Worm (Caenorhabditis elegans): Measurements from ENCODE around the gene EEED8.3.

Gene EEED8.3

ce11 chrII:5395594-5395993 lies 18.5 kb upstream of the EEED8.3 start, which contains the start of gene pink-1:
Gene pink-1, minus strand, starts transcription at chrII:5395694.
- no peak for TF ChIP-seq unc-62 (GFP tag; optimal IDR thresholded peaks at IDR 0.05)

ce11 chrII:5398779-5399178 lies 15.3 kb upstream of the EEED8.3 start, which contains the start of gene fbxl-3:
Gene fbxl-3, minus strand, starts transcription at chrII:5398902.
- TF ChIP-seq unc-62 (GFP tag; optimal IDR thresholded peaks at IDR 0.05), result no peak

ce11 chrII:5399201-5399600 lies 14.9 kb upstream of the EEED8.3 start, which contains the start of gene mog-5:
Gene mog-5, plus strand, starts transcription at chrII:5399538.
- no peak for TF ChIP-seq unc-62 (GFP tag; optimal IDR thresholded peaks at IDR 0.05)

- no peak for TF ChIP-seq unc-62 (GFP tag; optimal IDR thresholded peaks at IDR 0.05)
Observed at ce11 chrII:5407548-5407947, 6.5 kb upstream of the EEED8.3 start, which contains the start of gene clec-141. Gene clec-141, minus strand, starts transcription at chrII:5407648.

DNA sequence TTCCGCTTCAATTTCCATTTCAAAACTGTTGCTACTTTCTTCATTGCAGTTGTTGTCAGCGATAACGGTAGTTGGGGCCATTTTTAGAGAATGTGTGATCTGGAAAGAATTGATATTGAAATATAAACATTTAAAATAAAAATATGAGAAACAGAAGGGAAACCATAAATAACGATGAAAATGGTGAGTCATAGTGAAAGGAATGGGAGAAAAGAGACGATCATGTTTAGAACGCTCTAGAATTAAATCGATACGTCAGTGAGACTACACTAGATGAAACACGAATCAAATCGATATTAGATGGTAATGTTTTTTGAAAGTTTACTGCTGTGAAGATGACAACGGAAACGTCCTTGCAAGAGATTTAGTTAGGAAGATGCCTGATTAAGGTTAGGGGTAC lies 5.2 kb upstream of the EEED8.3 start, which contains the start of the genes EEED8.12 and EEED8.4:
Gene EEED8.12, minus strand, starts transcription at position 101 of the 400 bp plus-strand sequence.
Gene EEED8.4, plus strand, starts transcription at position 396 of the 400 bp plus-strand sequence.
- no peak for TF ChIP-seq unc-62 (GFP tag; optimal IDR thresholded peaks at IDR 0.05)

DNA sequence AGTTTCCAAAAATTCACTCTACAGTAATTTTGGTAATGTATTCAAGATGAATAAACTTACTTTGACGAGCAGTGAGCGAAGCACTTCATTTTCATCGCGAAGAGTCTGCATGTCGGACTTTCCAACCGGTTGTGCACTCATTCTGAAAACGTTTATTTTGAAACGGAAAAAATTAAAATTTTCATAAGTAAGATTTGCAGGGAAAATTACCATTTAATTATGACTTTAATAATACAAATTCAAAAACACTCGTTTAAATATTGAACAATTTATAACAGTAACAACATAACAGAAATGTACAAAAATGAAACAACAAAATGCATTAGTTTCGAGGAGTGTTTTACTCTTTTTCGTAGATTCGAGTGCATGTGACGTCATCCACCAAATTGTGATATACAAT lies 1.6 kb upstream of the EEED8.3 start, which contains the start of the genes EEED8.13 and EEED8.18:
Gene EEED8.13, minus strand, starts transcription at position 101 of the 400 bp plus-strand sequence.
Gene EEED8.18, minus strand, starts transcription at position 144 of the 400 bp plus-strand sequence.
- TF ChIP-seq unc-62 (GFP tag; optimal IDR thresholded peaks at IDR 0.05), result no peak

DNA sequence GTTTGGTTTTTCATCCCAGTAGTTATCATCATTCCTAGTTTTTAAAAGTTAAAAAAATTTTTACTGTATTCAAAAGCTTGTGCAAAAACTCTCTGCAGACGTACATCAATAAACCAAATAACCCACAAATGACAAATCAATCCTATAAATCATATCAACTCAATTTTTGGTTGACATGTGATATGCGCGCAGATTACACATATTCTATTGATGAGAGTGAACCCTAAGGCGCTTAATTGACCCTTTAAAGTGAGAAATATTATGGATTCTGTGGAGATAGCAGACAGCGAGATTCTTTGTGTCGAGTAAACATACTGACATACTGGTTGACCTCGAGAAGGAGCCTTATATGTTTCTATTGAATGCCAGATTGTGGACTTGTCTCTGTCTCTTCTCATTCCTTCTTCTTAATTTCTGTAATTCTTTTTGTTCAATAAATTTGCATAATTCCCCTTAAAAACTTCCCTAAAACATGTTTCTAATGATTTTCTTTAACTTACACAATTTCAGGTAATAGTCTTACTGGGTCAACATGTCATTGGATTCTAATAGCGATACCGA lies 2.2 kb downstream of the EEED8.3 start, which contains the start of gene EEED8.2:
Gene EEED8.2, plus strand, starts transcription at position 511 of the 561 bp plus-strand sequence.
- no peak for TF ChIP-seq unc-62 (GFP tag; optimal IDR thresholded peaks at IDR 0.05)

DNA sequence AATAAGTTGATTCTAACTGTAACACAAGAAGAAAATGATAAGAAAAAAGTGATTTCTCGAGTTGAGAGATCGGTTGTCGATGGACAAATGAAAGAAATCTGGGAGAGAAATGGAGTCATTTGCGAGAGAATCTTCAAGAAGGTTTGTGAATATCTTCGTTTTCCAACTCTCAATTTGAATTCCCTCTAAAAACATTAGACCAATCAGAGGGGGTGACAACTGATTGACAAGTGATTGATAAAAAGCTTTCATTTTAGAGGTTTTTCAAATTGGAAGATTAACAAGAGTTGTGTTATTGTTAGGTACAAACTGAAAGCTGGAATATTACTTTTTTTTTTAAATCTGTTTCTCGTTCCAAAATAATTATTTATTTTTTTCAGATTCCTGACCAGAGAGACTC lies 3.8 kb downstream of the EEED8.3 start:
- TF ChIP-seq unc-62 (GFP tag; optimal IDR thresholded peaks at IDR 0.05), result no peak

DNA sequence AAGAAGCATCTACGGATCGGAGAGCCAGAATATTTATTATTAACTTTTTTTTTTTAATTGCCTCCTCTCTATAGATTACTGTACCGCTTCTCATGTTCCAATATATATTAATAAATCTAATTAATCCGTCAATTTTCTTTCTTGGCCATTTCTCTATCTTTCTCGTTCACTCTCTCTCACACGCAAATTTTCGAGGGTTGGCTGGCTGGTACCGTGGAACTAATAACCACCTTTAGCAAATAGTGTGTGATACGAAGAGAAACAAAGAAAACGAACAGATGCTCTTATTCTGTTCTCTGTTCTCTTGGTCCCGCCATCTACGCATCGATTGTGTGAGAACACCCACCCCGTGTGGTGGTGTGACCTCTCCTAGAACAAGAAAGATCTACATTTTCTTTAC lies 4.2 kb downstream of the EEED8.3 start:
- no peak for TF ChIP-seq unc-62 (GFP tag; optimal IDR thresholded peaks at IDR 0.05)

- no peak for TF ChIP-seq unc-62 (GFP tag; optimal IDR thresholded peaks at IDR 0.05)
Observed at ce11 chrII:5418929-5419328, 4.9 kb downstream of the EEED8.3 start, which contains the start of gene EEED8.15. Gene EEED8.15, plus strand, starts transcription at chrII:5419229.

DNA sequence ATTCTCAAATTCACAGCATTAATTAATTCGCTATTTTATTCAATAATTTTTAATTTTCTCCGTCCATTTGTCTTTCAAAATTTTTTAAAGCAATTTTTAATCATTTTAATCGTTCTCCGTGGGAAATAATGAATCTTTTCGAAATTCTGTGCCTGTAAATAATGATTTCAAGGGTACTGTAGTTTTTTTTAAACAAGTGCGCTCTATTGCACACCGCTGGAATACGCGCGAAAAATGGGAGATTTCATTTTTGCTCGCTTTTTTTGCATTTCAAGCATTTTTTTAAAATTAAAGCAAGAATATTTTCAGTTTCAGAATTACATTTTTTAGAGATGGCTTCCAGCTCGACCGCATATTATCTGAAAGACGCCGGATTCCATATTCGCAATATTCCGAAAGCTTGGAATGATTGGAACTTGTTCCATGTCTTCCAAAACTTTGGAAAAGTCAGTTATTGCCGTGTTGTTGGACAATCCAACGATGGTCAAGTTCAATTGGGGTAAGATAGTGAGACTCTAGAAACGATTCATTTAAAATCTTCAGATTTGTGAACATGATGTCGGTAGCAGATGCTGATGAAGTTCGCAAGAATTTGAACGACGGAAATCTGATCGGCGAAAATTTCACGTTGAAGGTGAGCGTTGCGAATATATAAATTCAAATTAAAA lies 7.0 kb downstream of the EEED8.3 start, which contains the start of gene tofu-6:
Gene tofu-6, plus strand, starts transcription at position 302 of the 668 bp plus-strand sequence.
- no peak for TF ChIP-seq unc-62 (GFP tag; optimal IDR thresholded peaks at IDR 0.05)

- no peak for TF ChIP-seq unc-62 (GFP tag; optimal IDR thresholded peaks at IDR 0.05)
Observed at ce11 chrII:5423832-5424231, 9.8 kb downstream of the EEED8.3 start, which contains the start of gene F07F6.7. Gene F07F6.7, minus strand, starts transcription at chrII:5423858.

DNA sequence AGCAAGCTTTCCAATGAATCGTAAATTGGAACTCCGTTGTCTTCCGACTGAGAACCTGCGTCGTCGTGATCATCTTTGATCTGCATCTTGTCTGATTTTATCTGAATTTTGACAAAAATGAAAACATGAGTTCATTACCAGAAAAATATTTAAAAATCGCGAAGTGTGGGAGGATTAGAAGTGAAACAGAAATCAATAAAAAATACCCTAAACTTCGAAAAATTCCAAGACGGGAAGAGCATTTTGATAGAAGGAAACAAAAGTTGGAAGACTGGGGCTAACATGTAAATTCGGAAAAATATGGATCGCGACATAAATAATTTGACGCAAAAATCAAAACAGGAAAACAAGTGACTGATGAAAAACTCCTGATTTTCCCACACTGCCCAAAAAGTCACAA lies 11.6 kb downstream of the EEED8.3 start, which contains the start of gene F07F6.8:
Gene F07F6.8, minus strand, starts transcription at position 101 of the 400 bp plus-strand sequence.
- TF ChIP-seq unc-62 (GFP tag; optimal IDR thresholded peaks at IDR 0.05), result no peak

- no peak for TF ChIP-seq unc-62 (GFP tag; optimal IDR thresholded peaks at IDR 0.05)
Observed at ce11 chrII:5426054-5426453, 12.0 kb downstream of the EEED8.3 start.

DNA sequence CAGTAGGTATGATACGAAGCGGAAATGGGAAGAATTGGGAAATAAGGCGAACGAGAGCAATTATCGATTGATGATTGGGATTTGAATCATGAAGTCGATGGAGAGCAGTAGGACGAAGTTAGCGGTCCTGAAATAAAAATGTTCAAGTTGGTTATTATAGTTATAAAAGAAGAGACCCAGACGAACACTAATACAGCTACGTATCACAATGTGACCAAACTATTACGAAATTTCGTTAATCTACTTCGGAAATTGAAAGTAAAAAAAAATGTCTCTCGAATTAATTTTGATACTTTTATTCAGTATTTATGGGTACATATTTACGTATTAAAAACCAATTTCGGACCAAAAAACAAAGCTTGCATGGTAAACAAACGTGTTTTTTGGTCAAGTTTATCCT lies 12.4 kb downstream of the EEED8.3 start:
- TF ChIP-seq unc-62 (GFP tag; optimal IDR thresholded peaks at IDR 0.05), result no peak

DNA sequence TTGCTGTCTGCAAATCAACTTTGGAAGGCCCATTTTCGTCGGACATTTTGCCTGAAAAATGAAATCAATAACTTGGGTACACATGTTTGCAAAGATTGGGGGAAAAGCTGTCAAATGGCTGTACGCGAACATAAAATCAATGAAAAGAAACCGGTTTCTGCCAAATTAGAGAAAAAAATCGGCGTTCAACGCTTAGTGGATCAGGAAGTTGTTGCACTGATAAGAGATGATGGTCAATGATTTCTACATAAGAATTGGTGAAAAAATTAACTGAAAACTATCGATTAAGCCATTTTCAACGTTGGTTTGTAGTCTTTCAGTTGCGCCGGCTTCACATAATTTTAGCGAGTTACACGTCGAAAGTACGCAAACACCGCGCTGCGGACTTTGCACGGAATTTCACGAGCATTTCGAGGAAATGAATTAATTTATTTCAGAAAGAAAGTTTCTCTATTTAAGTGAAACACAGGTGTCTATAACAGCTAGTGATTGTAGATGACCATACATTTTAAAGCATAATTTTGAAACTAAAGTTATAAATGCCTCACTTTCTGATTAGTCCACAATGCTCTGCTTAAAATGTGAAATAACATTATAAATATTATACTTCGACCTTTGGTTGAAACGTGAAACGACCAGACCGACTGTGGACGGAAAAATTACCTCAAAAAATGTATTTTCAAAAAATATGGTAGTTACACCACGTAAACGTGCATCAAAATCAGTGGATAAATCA lies 15.6 kb downstream of the EEED8.3 start, which contains the start of the genes F07F6.4 and F07F6.2:
Gene F07F6.4, minus strand, starts transcription at position 51 of the 736 bp plus-strand sequence.
Gene F07F6.2, plus strand, starts transcription at position 686 of the 736 bp plus-strand sequence.
- no peak for TF ChIP-seq unc-62 (GFP tag; optimal IDR thresholded peaks at IDR 0.05)

Data from whole organism, dauer.